Fruit fly (Drosophila melanogaster): ENCODE measurements around the gene Alp13.

DNA sequence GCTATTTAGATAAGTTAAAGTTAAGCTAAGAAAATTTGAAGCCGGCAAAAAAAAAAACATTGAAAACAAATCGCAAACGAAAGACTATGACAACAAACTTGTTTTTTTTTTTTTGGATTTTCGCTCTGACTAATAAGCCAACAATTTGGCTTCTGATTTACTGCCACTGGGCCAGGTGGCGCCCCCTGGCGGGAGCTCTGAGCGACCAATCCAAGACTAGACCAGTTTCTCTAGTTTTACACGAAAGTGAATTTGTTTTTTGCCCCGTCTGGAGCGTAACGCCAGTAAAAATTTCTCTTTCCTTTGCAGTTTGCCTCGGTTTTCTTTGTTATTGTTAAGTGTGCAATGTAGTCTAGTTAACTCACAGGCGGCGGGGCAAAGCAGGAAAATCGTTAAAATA, 49.6 kb upstream of the Alp13 start:
- no peak for TF ChIP-seq h (optimal IDR thresholded peaks at IDR 0.05)
- TF ChIP-seq psq (optimal IDR thresholded peaks at IDR 0.05): no peak
- no peak for TF ChIP-seq Sin3A (optimal IDR thresholded peaks at IDR 0.05)
- no peak for TF ChIP-seq ttk (optimal IDR thresholded peaks at IDR 0.05)
- no peak for TF ChIP-seq Myc (optimal IDR thresholded peaks at IDR 0.05)

All from Kc167 (cell line).